Worm (Caenorhabditis elegans): ENCODE results near the gene T10B5.10.

Gene T10B5.10

DNA sequence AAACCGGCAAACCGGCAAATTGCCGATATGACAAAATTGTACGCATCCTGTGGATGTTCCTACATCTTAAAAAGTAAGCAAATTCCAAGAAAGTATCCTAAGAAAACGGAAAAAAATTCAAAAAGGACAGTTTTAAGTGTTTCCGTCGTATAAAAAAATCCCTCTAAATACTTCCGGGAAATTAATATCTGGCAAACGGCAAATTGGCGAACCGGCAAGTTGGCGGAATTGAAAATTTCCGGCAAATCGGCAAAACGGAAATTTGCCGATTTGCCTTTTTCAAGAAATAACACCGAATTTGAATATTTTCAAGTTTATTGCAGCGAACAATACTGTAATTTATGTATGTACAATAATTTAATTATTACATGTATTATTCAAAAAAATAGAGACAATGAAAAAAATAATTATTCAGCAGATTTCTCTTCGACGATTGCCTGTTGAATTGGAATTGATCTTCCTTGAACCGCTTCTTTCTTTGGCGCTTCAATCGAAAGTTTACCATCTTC is 52.0 kb downstream of the T10B5.10 start:
- no peak for TF ChIP-seq tra-4 (tag; optimal IDR thresholded peaks at IDR 0.05)
- no peak for TF ChIP-seq flt-1 (GFP tag; IDR thresholded peaks at IDR 0.05)
- no peak for TF ChIP-seq sea-1 (GFP tag; conservative IDR thresholded peaks at IDR 0.05)
- TF ChIP-seq tbx-11 (GFP tag; IDR thresholded peaks at IDR 0.05): no peak
- no peak for TF ChIP-seq tbx-37 (GFP tag; conservative IDR thresholded peaks at IDR 0.05)
- no peak for TF ChIP-seq scrt-1 (GFP tag; IDR thresholded peaks at IDR 0.05)

DNA sequence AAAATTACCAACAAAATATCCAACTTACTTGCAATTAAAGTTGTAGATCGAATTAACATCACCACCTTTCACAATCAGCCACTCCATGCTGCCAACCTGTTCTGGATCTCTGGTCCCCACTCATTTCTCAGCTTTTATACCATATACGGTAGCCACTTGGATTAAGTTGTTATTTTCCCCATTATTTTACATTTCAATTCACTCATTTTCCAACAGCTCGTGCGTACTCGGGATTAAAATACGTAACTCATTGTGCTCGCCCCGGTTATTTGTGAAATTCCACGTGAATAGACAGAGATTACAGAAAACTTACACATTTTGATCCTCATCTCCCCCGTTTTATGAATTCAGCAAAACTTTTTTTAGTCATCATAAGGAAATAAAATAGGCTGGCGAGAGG is 53.0 kb downstream of the T10B5.10 start, which contains the start of gene srt-41:
srt-41 (minus strand) TSS at position 101 of the 400 bp plus-strand sequence.
- TF ChIP-seq B0310.2 (tag; optimal IDR thresholded peaks at IDR 0.05) (no peak), tra-4 (tag; optimal IDR thresholded peaks at IDR 0.05) (no peak), ets-7 (tag; optimal IDR thresholded peaks at IDR 0.05) (no peak), aly-1 (tag; optimal IDR thresholded peaks at IDR 0.05) (no peak), ceh-13 (GFP tag; optimal IDR thresholded peaks at IDR 0.05) (no peak), pes-1 (GFP tag; IDR thresholded peaks at IDR 0.05) (no peak), ama-1 (optimal IDR thresholded peaks at IDR 0.05) (no peak), tbx-37 (GFP tag; conservative IDR thresholded peaks at IDR 0.05) (no peak), hmbx-1 (tag; optimal IDR thresholded peaks at IDR 0.05) (no peak), scrt-1 (GFP tag; IDR thresholded peaks at IDR 0.05) (no peak), tbx-11 (GFP tag; IDR thresholded peaks at IDR 0.05) (no peak), flt-1 (GFP tag; IDR thresholded peaks at IDR 0.05) (no peak), hmg-4 (GFP tag; optimal IDR thresholded peaks at IDR 0.05) (no peak), ceh-36 (tag; optimal IDR thresholded peaks at IDR 0.05) (no peak), F13C5.2 (tag; optimal IDR thresholded peaks at IDR 0.05) (no peak), hnd-1 (tag; optimal IDR thresholded peaks at IDR 0.05) (no peak)
